Fruit fly (Drosophila melanogaster): Measurements from ENCODE around the gene MED20.
A peak's percentile ranks its signal among the peaks of the same experiment; 100 is the strongest.

Gene MED20

dm6 chr2L:8031588-8031987 lies 41.1 kb downstream of the MED20 start:
- TF ChIP-seq Pif1A (GFP tag; optimal IDR thresholded peaks at IDR 0.05) (no peak), EcR (GFP tag; optimal IDR thresholded peaks at IDR 0.05) (peak; percentile 54), CG13204 (GFP tag; optimal IDR thresholded peaks at IDR 0.05) (peak; percentile 25), D1 (tag; optimal IDR thresholded peaks at IDR 0.05) (no peak), CG15710 (tag; optimal IDR thresholded peaks at IDR 0.05) (no peak), CG4496 (GFP tag; IDR thresholded peaks at IDR 0.05) (peak; percentile 38; the same call in 1 of the 3 replicates), CG12605 (GFP tag; IDR thresholded peaks at IDR 0.05) (peak; percentile 29; the same call in 1 of the 2 replicates), CG8301 (tag; optimal IDR thresholded peaks at IDR 0.05) (no peak), Pif1B (GFP tag; optimal IDR thresholded peaks at IDR 0.05) (no peak), CG34367 (tag; optimal IDR thresholded peaks at IDR 0.05) (no peak), CG17806 (tag; optimal IDR thresholded peaks at IDR 0.05) (no peak), CG10348 (GFP tag; IDR thresholded peaks at IDR 0.05) (no peak), CG32121 (GFP tag; IDR thresholded peaks at IDR 0.05) (no peak), Snoo (tag; optimal IDR thresholded peaks at IDR 0.05) (no peak), fd96Ca (GFP tag; IDR thresholded peaks at IDR 0.05) (no peak), CG14655 (GFP tag; optimal IDR thresholded peaks at IDR 0.05) (no peak), CG8159 (tag; optimal IDR thresholded peaks at IDR 0.05) (no peak), rn (GFP tag; IDR thresholded peaks at IDR 0.05) (no peak), CG9948 (tag; optimal IDR thresholded peaks at IDR 0.05) (no peak), gl (tag; optimal IDR thresholded peaks at IDR 0.05) (no peak), Ets98B (GFP tag; IDR thresholded peaks at IDR 0.05) (no peak)

- TF ChIP-seq CG32121 (GFP tag; IDR thresholded peaks at IDR 0.05) (no peak), Ets98B (GFP tag; IDR thresholded peaks at IDR 0.05) (no peak), Pif1B (GFP tag; optimal IDR thresholded peaks at IDR 0.05) (no peak), Snoo (tag; optimal IDR thresholded peaks at IDR 0.05) (peak; percentile 5), CG14655 (GFP tag; optimal IDR thresholded peaks at IDR 0.05) (no peak), D1 (tag; optimal IDR thresholded peaks at IDR 0.05) (no peak), CG15710 (tag; optimal IDR thresholded peaks at IDR 0.05) (no peak), CG13204 (GFP tag; optimal IDR thresholded peaks at IDR 0.05) (peak; percentile 57), rn (GFP tag; IDR thresholded peaks at IDR 0.05) (no peak), EcR (GFP tag; optimal IDR thresholded peaks at IDR 0.05) (no peak), CG4496 (GFP tag; IDR thresholded peaks at IDR 0.05) (peak; percentile 69; the same call in 1 of the 3 replicates), CG34367 (tag; optimal IDR thresholded peaks at IDR 0.05) (no peak), gl (tag; optimal IDR thresholded peaks at IDR 0.05) (no peak), CG8301 (tag; optimal IDR thresholded peaks at IDR 0.05) (no peak), Pif1A (GFP tag; optimal IDR thresholded peaks at IDR 0.05) (no peak), CG17806 (tag; optimal IDR thresholded peaks at IDR 0.05) (no peak), fd96Ca (GFP tag; IDR thresholded peaks at IDR 0.05) (peak; percentile 44; the same call in 1 of the 3 replicates), CG9948 (tag; optimal IDR thresholded peaks at IDR 0.05) (no peak), CG10348 (GFP tag; IDR thresholded peaks at IDR 0.05) (no peak), CG12605 (GFP tag; IDR thresholded peaks at IDR 0.05) (no peak), CG8159 (tag; optimal IDR thresholded peaks at IDR 0.05) (peak; percentile 34)
Observed at dm6 chr2L:8030693-8031210, 41.9 kb downstream of the MED20 start, which contains the start of gene Cka. Gene Cka (plus strand): TSS chr2L:8030721.

- TF ChIP-seq EcR (GFP tag; optimal IDR thresholded peaks at IDR 0.05) (no peak), CG34367 (tag; optimal IDR thresholded peaks at IDR 0.05) (no peak), gl (tag; optimal IDR thresholded peaks at IDR 0.05) (no peak), CG8301 (tag; optimal IDR thresholded peaks at IDR 0.05) (no peak), CG17806 (tag; optimal IDR thresholded peaks at IDR 0.05) (no peak), CG8159 (tag; optimal IDR thresholded peaks at IDR 0.05) (no peak)
Observed at dm6 chr2L:8030102-8030501, 42.5 kb downstream of the MED20 start.

- TF ChIP-seq CG15710 (tag; optimal IDR thresholded peaks at IDR 0.05), result no peak
- TF ChIP-seq CG12605 (GFP tag; IDR thresholded peaks at IDR 0.05), result no peak
- no peak for TF ChIP-seq D1 (tag; optimal IDR thresholded peaks at IDR 0.05)
- no peak for TF ChIP-seq rn (GFP tag; IDR thresholded peaks at IDR 0.05)
- no peak for TF ChIP-seq CG13204 (GFP tag; optimal IDR thresholded peaks at IDR 0.05)
- TF ChIP-seq CG34367 (tag; optimal IDR thresholded peaks at IDR 0.05), result no peak
- TF ChIP-seq Snoo (tag; optimal IDR thresholded peaks at IDR 0.05), result no peak
- no peak for TF ChIP-seq EcR (GFP tag; optimal IDR thresholded peaks at IDR 0.05)
- TF ChIP-seq Pif1A (GFP tag; optimal IDR thresholded peaks at IDR 0.05), result no peak
- TF ChIP-seq CG10348 (GFP tag; IDR thresholded peaks at IDR 0.05), result no peak
- no peak for TF ChIP-seq CG32121 (GFP tag; IDR thresholded peaks at IDR 0.05)
- no peak for TF ChIP-seq Pif1B (GFP tag; optimal IDR thresholded peaks at IDR 0.05)
- no peak for TF ChIP-seq CG8159 (tag; optimal IDR thresholded peaks at IDR 0.05)
- TF ChIP-seq CG9948 (tag; optimal IDR thresholded peaks at IDR 0.05), result no peak
Observed at dm6 chr2L:8029160-8029852, 43.3 kb downstream of the MED20 start, which contains the start of gene baf. Gene baf (plus strand): TSS chr2L:8029462.

- no peak for TF ChIP-seq CG4496 (GFP tag; IDR thresholded peaks at IDR 0.05)
- no peak for TF ChIP-seq CG9948 (tag; optimal IDR thresholded peaks at IDR 0.05)
- no peak for TF ChIP-seq EcR (GFP tag; optimal IDR thresholded peaks at IDR 0.05)
- TF ChIP-seq rn (GFP tag; IDR thresholded peaks at IDR 0.05), result no peak
- no peak for TF ChIP-seq CG10348 (GFP tag; IDR thresholded peaks at IDR 0.05)
- no peak for TF ChIP-seq CG32121 (GFP tag; IDR thresholded peaks at IDR 0.05)
- no peak for TF ChIP-seq fd96Ca (GFP tag; IDR thresholded peaks at IDR 0.05)
- TF ChIP-seq D1 (tag; optimal IDR thresholded peaks at IDR 0.05), result no peak
- TF ChIP-seq Snoo (tag; optimal IDR thresholded peaks at IDR 0.05), result no peak
- TF ChIP-seq Ets98B (GFP tag; IDR thresholded peaks at IDR 0.05), result no peak
- TF ChIP-seq CG13204 (GFP tag; optimal IDR thresholded peaks at IDR 0.05), result no peak
- no peak for TF ChIP-seq Pif1A (GFP tag; optimal IDR thresholded peaks at IDR 0.05)
- no peak for TF ChIP-seq CG8301 (tag; optimal IDR thresholded peaks at IDR 0.05)
- TF ChIP-seq CG15710 (tag; optimal IDR thresholded peaks at IDR 0.05), result no peak
- no peak for TF ChIP-seq CG14655 (GFP tag; optimal IDR thresholded peaks at IDR 0.05)
Observed at dm6 chr2L:8024325-8024724, 48.3 kb downstream of the MED20 start.

Measured in whole organism, pupa.